Fruit fly (Drosophila melanogaster) whole organism, embryonic: Measurements from ENCODE around the gene CG34310.
A peak's percentile ranks its signal among the peaks of the same experiment; 100 is the strongest.

Experiments used
- Asciz ChIP-seq: fragments of 200-800 bp; sonication (Bioruptor generic); optimal IDR thresholded peaks from 2 replicates; lab custom pipeline; 2017; ENCODE audit warnings: missing biosample characterization, mild to moderate bottlenecking, missing genetic modification characterization, missing genetic modification reagents
- B-H1 ChIP-seq: fragments of 200-800 bp; sonication (Bioruptor generic); IDR thresholded peaks from 3 replicates; pipeline ENCODE4 v1.3.6; 2022; ENCODE audit warnings: missing biosample characterization, missing genetic modification characterization
- CG10209 ChIP-seq: fragments of 200-800 bp; sonication (Bioruptor generic); optimal IDR thresholded peaks from 3 replicates; lab custom pipeline; 2017; ENCODE audit warnings: missing biosample characterization, mild to moderate bottlenecking, missing genetic modification characterization, missing genetic modification reagents
- CG11398 ChIP-seq: fragments of 200-800 bp; sonication (Bioruptor generic); optimal IDR thresholded peaks from 2 replicates; lab custom pipeline; 2016; ENCODE audit warnings: missing biosample characterization, missing genetic modification characterization
- CG12236 ChIP-seq: fragments of 200-800 bp; sonication (Bioruptor generic); optimal IDR thresholded peaks from 2 replicates; lab custom pipeline; 2016; ENCODE audit warnings: missing biosample characterization, missing genetic modification characterization
- CG1233 ChIP-seq: fragments of 200-800 bp; sonication (Bioruptor generic); optimal IDR thresholded peaks from 4 replicates; lab custom pipeline; 2018; ENCODE audit warnings: missing biosample characterization, mild to moderate bottlenecking, missing genetic modification characterization
- CG14014 ChIP-seq: fragments of 200-800 bp; sonication (Bioruptor generic); IDR thresholded peaks from 2 replicates; pipeline ENCODE4 v1.3.6; 2022; ENCODE audit warnings: missing biosample characterization, missing genetic modification characterization
- CG1603 ChIP-seq: fragments of 200-800 bp; sonication (Bioruptor generic); optimal IDR thresholded peaks from 2 replicates; lab custom pipeline; 2019; ENCODE audit warnings: missing biosample characterization, mild to moderate bottlenecking, missing genetic modification characterization, moderate library complexity
- CG2202 ChIP-seq: fragments of 200-800 bp; sonication (Bioruptor generic); optimal IDR thresholded peaks from 2 replicates; lab custom pipeline; 2018; ENCODE audit warnings: missing biosample characterization, mild to moderate bottlenecking, missing genetic modification characterization
- CG4282 ChIP-seq: fragments of 200-800 bp; sonication (Bioruptor generic); optimal IDR thresholded peaks from 2 replicates; lab custom pipeline; 2016; ENCODE audit warnings: missing biosample characterization, missing genetic modification characterization
- CG4820 ChIP-seq: fragments of 200-800 bp; sonication (Bioruptor generic); optimal IDR thresholded peaks from 3 replicates; lab custom pipeline; 2016; ENCODE audit warnings: missing biosample characterization, missing genetic modification characterization
- CG5245 ChIP-seq: fragments of 200-800 bp; sonication (Bioruptor generic); optimal IDR thresholded peaks from 3 replicates; lab custom pipeline; 2016; ENCODE audit warnings: missing biosample characterization, missing genetic modification characterization
- CG6254 ChIP-seq: fragments of 200-800 bp; sonication (Bioruptor generic); optimal IDR thresholded peaks from 3 replicates; lab custom pipeline; 2017; ENCODE audit warnings: mild to moderate bottlenecking, missing biosample characterization, missing genetic modification reagents, missing genetic modification characterization
- CG7271 ChIP-seq: fragments of 200-800 bp; sonication (Bioruptor generic); optimal IDR thresholded peaks from 2 replicates; lab custom pipeline; 2018; ENCODE audit warnings: missing biosample characterization, mild to moderate bottlenecking, missing genetic modification characterization, moderate library complexity
- CG7745 ChIP-seq: fragments of 200-800 bp; sonication (Bioruptor generic); optimal IDR thresholded peaks from 2 replicates; lab custom pipeline; 2018; ENCODE audit warnings: missing biosample characterization, mild to moderate bottlenecking, missing genetic modification characterization, moderate library complexity
- CG7963 ChIP-seq: fragments of 200-800 bp; sonication (Bioruptor generic); IDR thresholded peaks from 3 replicates; pipeline ENCODE4 v1.3.6; 2022; ENCODE audit warnings: missing biosample characterization, missing genetic modification characterization; ENCODE audit not compliant: partially characterized antibody
- CG8089 ChIP-seq: fragments of 200-800 bp; sonication (Bioruptor generic); optimal IDR thresholded peaks from 3 replicates; lab custom pipeline; 2016; ENCODE audit warnings: missing biosample characterization, missing genetic modification characterization
- CG8290 ChIP-seq, 3 experiments: fragments of 200-800 bp; sonication (Bioruptor generic); optimal IDR thresholded peaks; 2 replicates each; lab custom pipeline; 2016 to 2019; ENCODE audit warnings: missing biosample characterization in 3 of 3, missing genetic modification characterization in 3 of 3, mild to moderate bottlenecking in 2 of 3, moderate library complexity in 1 of 3
- CG8924 ChIP-seq: fragments of 200-800 bp; optimal IDR thresholded peaks from 3 replicates; lab custom pipeline; 2019; ENCODE audit warnings: missing biosample characterization, mild to moderate bottlenecking, missing genetic modification characterization, moderate library complexity
- CG9876 ChIP-seq: fragments of 200-800 bp; sonication (Bioruptor generic); optimal IDR thresholded peaks from 2 replicates; lab custom pipeline; 2016; ENCODE audit warnings: missing biosample characterization, missing genetic modification characterization
- D ChIP-seq, 2 experiments: fragments of 200-800 bp in 1 of 2; fragments of >200 bp in 1 of 2; sonication (Bioruptor generic) in 1 of 2; optimal IDR thresholded peaks; 2 replicates in 1 of 2; 3 replicates in 1 of 2; lab custom pipeline; 2017; ENCODE audit warnings: mild to moderate bottlenecking in 1 of 2, missing biosample characterization in 1 of 2, missing genetic modification characterization in 1 of 2, missing genetic modification reagents in 1 of 2
- Drgx ChIP-seq: fragments of 200-800 bp; sonication (Bioruptor generic); IDR thresholded peaks from 2 replicates; pipeline ENCODE4 v1.3.6; 2022; ENCODE audit warnings: missing biosample characterization, missing genetic modification characterization
- Fer2 ChIP-seq: fragments of 200-800 bp; sonication (Bioruptor generic); optimal IDR thresholded peaks from 2 replicates; lab custom pipeline; 2018; ENCODE audit warnings: missing biosample characterization, mild to moderate bottlenecking, missing genetic modification characterization, moderate library complexity
- Fer3 ChIP-seq: fragments of 200-800 bp; sonication (Bioruptor generic); optimal IDR thresholded peaks from 2 replicates; lab custom pipeline; 2018; ENCODE audit warnings: missing biosample characterization, mild to moderate bottlenecking, missing genetic modification characterization, moderate library complexity
- Hand ChIP-seq: fragments of 200-800 bp; sonication (Bioruptor generic); optimal IDR thresholded peaks from 2 replicates; lab custom pipeline; 2017; ENCODE audit warnings: mild to moderate bottlenecking, missing biosample characterization, missing genetic modification reagents, missing genetic modification characterization
- Lhr ChIP-seq: fragments of 200-800 bp; sonication (Bioruptor generic); optimal IDR thresholded peaks from 3 replicates; lab custom pipeline; 2017; ENCODE audit warnings: mild to moderate bottlenecking, missing biosample characterization, missing genetic modification reagents, missing genetic modification characterization
- MBD-R2 ChIP-seq: fragments of 200-800 bp; sonication (Bioruptor generic); IDR thresholded peaks from 2 replicates; pipeline ENCODE4 v1.3.6; 2022; ENCODE audit warnings: missing biosample characterization, missing genetic modification characterization
- MTF-1 ChIP-seq: fragments of 200-800 bp; sonication (Bioruptor generic); optimal IDR thresholded peaks from 2 replicates; lab custom pipeline; 2018; ENCODE audit warnings: missing biosample characterization, mild to moderate bottlenecking, missing genetic modification characterization, borderline replicate concordance
- Max ChIP-seq: fragments of 200-800 bp; sonication (Bioruptor generic); optimal IDR thresholded peaks from 2 replicates; lab custom pipeline; 2016; ENCODE audit warnings: missing biosample characterization, mild to moderate bottlenecking, missing genetic modification characterization
- Nf-YC ChIP-seq: fragments of 200-800 bp; optimal IDR thresholded peaks from 3 replicates; lab custom pipeline; 2019; ENCODE audit warnings: missing biosample characterization, mild to moderate bottlenecking, missing genetic modification characterization, moderate library complexity
- Optix ChIP-seq: fragments of 200-800 bp; sonication (Bioruptor generic); IDR thresholded peaks from 3 replicates; pipeline ENCODE4 v1.3.6; 2022; ENCODE audit warnings: missing biosample characterization, missing genetic modification characterization
- Poxn ChIP-seq: fragments of 200-800 bp; sonication (Bioruptor generic); IDR thresholded peaks from 2 replicates; pipeline ENCODE4 v1.3.6; 2022; ENCODE audit warnings: missing biosample characterization, missing genetic modification characterization
- abd-A ChIP-seq: fragments of 200-800 bp; sonication (Bioruptor generic); optimal IDR thresholded peaks from 3 replicates; lab custom pipeline; 2019; ENCODE audit warnings: missing biosample characterization, mild to moderate bottlenecking, missing genetic modification characterization, moderate library complexity
- al ChIP-seq: fragments of 200-800 bp; sonication (Bioruptor generic); IDR thresholded peaks from 2 replicates; pipeline ENCODE4 v1.3.6; 2022; ENCODE audit warnings: missing biosample characterization, missing genetic modification characterization
- bowl ChIP-seq: fragments of 200-800 bp; sonication (Bioruptor generic); IDR thresholded peaks from 2 replicates; pipeline ENCODE4 v1.3.6; 2022; ENCODE audit warnings: missing biosample characterization, missing genetic modification characterization
- cato ChIP-seq: fragments of 200-800 bp; sonication (Bioruptor generic); optimal IDR thresholded peaks from 2 replicates; lab custom pipeline; 2016; ENCODE audit warnings: missing biosample characterization, missing genetic modification characterization, borderline replicate concordance
- crp ChIP-seq, 2 experiments: fragments of 200-800 bp; sonication (Bioruptor generic); optimal IDR thresholded peaks; 2 replicates in 1 of 2; 3 replicates in 1 of 2; lab custom pipeline; 2017; ENCODE audit warnings: missing biosample characterization in 2 of 2, missing genetic modification characterization in 2 of 2, mild to moderate bottlenecking in 1 of 2, moderate library complexity in 1 of 2
- da ChIP-seq: fragments of 200-800 bp; sonication (Bioruptor generic); optimal IDR thresholded peaks from 2 replicates; lab custom pipeline; 2016; ENCODE audit warnings: missing biosample characterization, missing genetic modification characterization
- disco-r ChIP-seq: fragments of 200-800 bp; sonication (Bioruptor generic); optimal IDR thresholded peaks from 2 replicates; lab custom pipeline; 2016; ENCODE audit warnings: missing biosample characterization, missing genetic modification characterization
- ftz-f1 ChIP-seq: fragments of 200-800 bp; sonication (Bioruptor generic); optimal IDR thresholded peaks from 2 replicates; lab custom pipeline; 2016; ENCODE audit warnings: missing biosample characterization, missing genetic modification characterization
- gt ChIP-seq: fragments of 200-800 bp; sonication (Bioruptor generic); IDR thresholded peaks from 2 replicates; pipeline ENCODE4 v1.3.6; 2022; ENCODE audit warnings: missing biosample characterization, missing genetic modification characterization
- mirr ChIP-seq: fragments of 200-800 bp; sonication (Bioruptor generic); optimal IDR thresholded peaks from 3 replicates; lab custom pipeline; 2018; ENCODE audit warnings: missing biosample characterization, mild to moderate bottlenecking, missing genetic modification characterization
- pho ChIP-seq: fragments of 200-800 bp; sonication (Bioruptor generic); optimal IDR thresholded peaks from 2 replicates; lab custom pipeline; 2016; ENCODE audit warnings: missing biosample characterization, missing genetic modification characterization
- pnt ChIP-seq: fragments of 200-800 bp; sonication (Bioruptor generic); optimal IDR thresholded peaks from 3 replicates; lab custom pipeline; 2016; ENCODE audit warnings: missing biosample characterization, missing genetic modification characterization
- rib ChIP-seq: fragments of 200-800 bp; sonication (Bioruptor generic); IDR thresholded peaks from 2 replicates; pipeline ENCODE4 v1.3.6; 2022; ENCODE audit warnings: missing biosample characterization, missing genetic modification characterization
- seq ChIP-seq: fragments of 200-800 bp; sonication (Bioruptor generic); IDR thresholded peaks from 2 replicates; pipeline ENCODE4 v1.3.6; 2022; ENCODE audit warnings: missing biosample characterization, missing genetic modification characterization
- sim ChIP-seq: fragments of 200-800 bp; sonication (Bioruptor generic); IDR thresholded peaks from 2 replicates; pipeline ENCODE4 v1.3.6; 2022; ENCODE audit warnings: missing biosample characterization, missing genetic modification characterization
- vnd ChIP-seq: fragments of 200-800 bp; sonication (Bioruptor generic); IDR thresholded peaks from 3 replicates; pipeline ENCODE4 v1.3.6; 2022; ENCODE audit warnings: missing biosample characterization, missing genetic modification characterization; ENCODE audit not compliant: partially characterized antibody
- wdn ChIP-seq: fragments of 200-800 bp; sonication (Bioruptor generic); IDR thresholded peaks from 2 replicates; pipeline ENCODE4 v1.3.6; 2022; ENCODE audit warnings: missing biosample characterization, missing genetic modification characterization

The CG34310 gene

DNA sequence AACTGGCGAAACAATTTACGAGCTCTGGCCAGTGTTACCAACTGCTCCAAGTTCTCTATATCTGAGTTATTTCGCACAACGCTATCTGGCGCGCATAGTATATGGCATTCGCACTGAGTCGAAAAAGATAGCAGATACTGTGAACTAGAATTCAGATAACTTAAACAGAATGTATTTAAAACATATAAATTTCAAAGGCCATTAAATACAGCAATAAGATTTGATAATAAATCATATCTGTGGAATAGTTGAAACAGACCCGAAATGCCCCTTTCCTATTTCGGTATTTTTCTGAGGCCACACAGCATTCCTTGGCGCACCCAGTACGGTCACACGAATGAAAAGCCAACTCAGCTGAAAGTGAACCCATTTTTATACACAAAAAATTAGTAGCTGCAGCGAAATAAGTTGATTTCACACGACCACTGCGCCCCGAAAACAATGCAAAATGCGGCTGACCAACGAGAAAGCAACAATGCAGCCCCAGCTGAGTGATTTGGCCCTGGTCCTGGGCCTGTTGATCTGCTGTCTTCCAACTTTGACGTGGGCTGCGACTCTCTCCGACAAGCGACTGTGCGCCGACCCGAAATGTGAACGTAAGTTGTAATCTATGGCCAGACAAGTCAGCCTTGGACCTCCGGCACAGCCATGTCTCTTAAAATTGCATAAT lies 14.2 kb upstream of the CG34310 start, which contains the start of the genes CG31635 and Tango1 (continued):
- TF ChIP-seq pho (GFP tag; lab: Kevin White, UChicago) (no peak), D (optimal IDR thresholded peaks at IDR 0.05; lab: Kevin White, UChicago) (no peak), D (GFP tag; optimal IDR thresholded peaks at IDR 0.05; lab: Kevin White, UChicago) (no peak), Poxn (GFP tag; lab: Robert Waterston, UW) (no peak), Asciz (GFP tag; lab: Kevin White, UChicago) (no peak), Optix (no peak), al (GFP tag; lab: Robert Waterston, UW) (no peak), gt (GFP tag; lab: Robert Waterston, UW) (no peak), vnd (no peak), B-H1 (GFP tag; lab: Robert Waterston, UW) (no peak), Max (peak; percentile 57), MBD-R2 (GFP tag; lab: Robert Waterston, UW) (peak; percentile 66), CG12236 (no peak), CG2202 (tag; lab: Kevin White, UChicago) (no peak), Lhr (GFP tag; lab: Kevin White, UChicago) (peak; percentile 73), CG1233 (no peak), da (GFP tag; lab: Kevin White, UChicago) (no peak), CG4282 (GFP tag; lab: Kevin White, UChicago) (no peak), mirr (GFP tag; lab: Kevin White, UChicago) (no peak), MTF-1 (no peak), CG9876 (GFP tag; lab: Kevin White, UChicago) (no peak), CG8924 (tag; lab: Kevin White, UChicago) (no peak), CG8089 (GFP tag; lab: Kevin White, UChicago) (no peak), CG6254 (GFP tag; lab: Kevin White, UChicago) (no peak), ftz-f1 (GFP tag; lab: Kevin White, UChicago) (peak; percentile 40), rib (GFP tag; lab: Robert Waterston, UW) (no peak), abd-A (no peak), disco-r (GFP tag; lab: Kevin White, UChicago) (no peak), Nf-YC (tag; lab: Kevin White, UChicago) (no peak), bowl (GFP tag; lab: Robert Waterston, UW) (no peak), Fer2 (no peak), CG8290 (GFP tag; optimal IDR thresholded peaks at IDR 0.05; lab: Kevin White, UChicago) (peak; percentile 24), CG8290 (tag; optimal IDR thresholded peaks at IDR 0.05; lab: Kevin White, UChicago) (no peak), CG7745 (no peak), CG5245 (GFP tag; lab: Kevin White, UChicago) (no peak), Drgx (GFP tag; lab: Robert Waterston, UW) (no peak), CG7271 (tag; lab: Kevin White, UChicago) (no peak), CG7963 (GFP tag; lab: Robert Waterston, UW) (no peak), CG11398 (GFP tag; lab: Kevin White, UChicago) (no peak), CG4820 (no peak), pnt (GFP tag; lab: Kevin White, UChicago) (no peak), cato (no peak), wdn (no peak), seq (no peak), Fer3 (tag; lab: Kevin White, UChicago) (no peak), CG1603 (tag; lab: Kevin White, UChicago) (no peak), CG14014 (GFP tag; lab: Robert Waterston, UW) (no peak), Hand (GFP tag; lab: Kevin White, UChicago) (no peak), CG10209 (GFP tag; lab: Kevin White, UChicago) (peak; percentile 7), sim (GFP tag; lab: Robert Waterston, UW) (no peak), crp (GFP tag; optimal IDR thresholded peaks at IDR 0.05; lab: Kevin White, UChicago) (peak in 1 of 2 experiments; percentile 72)
